Fruit fly (Drosophila melanogaster) whole organism, embryonic: ENCODE results near the gene jv.

ENCODE experiments used
- Atf-2 ChIP-seq: fragments of 200-800 bp; sonication (Bioruptor generic); optimal IDR thresholded peaks from 2 replicates; lab custom pipeline; 2016; ENCODE audit warnings: missing biosample characterization, missing genetic modification characterization
- B-H1 ChIP-seq: fragments of 200-800 bp; sonication (Bioruptor generic); IDR thresholded peaks from 3 replicates; pipeline ENCODE4 v1.3.6; 2022; ENCODE audit warnings: missing biosample characterization, missing genetic modification characterization
- Bteb2 ChIP-seq: fragments of 200-800 bp; sonication (Bioruptor generic); optimal IDR thresholded peaks from 2 replicates; lab custom pipeline; 2016; ENCODE audit warnings: missing biosample characterization, missing genetic modification characterization
- CG10565 ChIP-seq: fragments of 200-800 bp; sonication (Bioruptor generic); optimal IDR thresholded peaks from 3 replicates; lab custom pipeline; 2016; ENCODE audit warnings: missing biosample characterization, mild to moderate bottlenecking, missing genetic modification characterization
- CG11247 ChIP-seq: fragments of 200-800 bp; sonication (Bioruptor generic); IDR thresholded peaks from 2 replicates; pipeline ENCODE4 v1.3.6; 2022; ENCODE audit warnings: missing biosample characterization, missing genetic modification characterization
- CG11723 ChIP-seq: fragments of 200-800 bp; sonication (Bioruptor generic); optimal IDR thresholded peaks from 2 replicates; lab custom pipeline; 2017; ENCODE audit warnings: missing biosample characterization, mild to moderate bottlenecking, missing genetic modification characterization
- CG12391 ChIP-seq: fragments of 200-800 bp; sonication (Bioruptor generic); optimal IDR thresholded peaks from 3 replicates; lab custom pipeline; 2018; ENCODE audit warnings: missing biosample characterization, mild to moderate bottlenecking, missing genetic modification characterization, moderate library complexity
- CG14050 ChIP-seq: fragments of 200-800 bp; sonication (Bioruptor generic); IDR thresholded peaks from 3 replicates; pipeline ENCODE4 v1.3.6; 2022; ENCODE audit warnings: missing biosample characterization, missing genetic modification characterization
- CG14667 ChIP-seq: fragments of 200-800 bp; sonication (Bioruptor generic); IDR thresholded peaks from 2 replicates; pipeline ENCODE4 v1.3.6; 2022; ENCODE audit warnings: missing biosample characterization, missing genetic modification characterization
- CG15514 ChIP-seq: fragments of 200-800 bp; sonication (Bioruptor generic); optimal IDR thresholded peaks from 3 replicates; lab custom pipeline; 2017; ENCODE audit warnings: missing biosample characterization, missing genetic modification characterization, mild to moderate bottlenecking, moderate library complexity, missing genetic modification reagents
- CG16815 ChIP-seq: fragments of 200-800 bp; sonication (Bioruptor generic); optimal IDR thresholded peaks from 3 replicates; lab custom pipeline; 2017; ENCODE audit warnings: missing biosample characterization, mild to moderate bottlenecking, missing genetic modification characterization
- CG17359 ChIP-seq: fragments of 200-800 bp; sonication (Bioruptor generic); optimal IDR thresholded peaks from 3 replicates; lab custom pipeline; 2018; ENCODE audit warnings: missing biosample characterization, mild to moderate bottlenecking, missing genetic modification characterization, moderate library complexity
- CG17568 ChIP-seq: fragments of 200-800 bp; sonication (Bioruptor generic); optimal IDR thresholded peaks from 2 replicates; lab custom pipeline; 2018; ENCODE audit warnings: missing biosample characterization, mild to moderate bottlenecking, missing genetic modification characterization, moderate library complexity
- CG2678 ChIP-seq: fragments of 200-800 bp; sonication (Bioruptor generic); optimal IDR thresholded peaks from 3 replicates; lab custom pipeline; 2019; ENCODE audit warnings: missing biosample characterization, mild to moderate bottlenecking, missing genetic modification characterization, moderate library complexity
- CG2889 ChIP-seq: fragments of 200-800 bp; sonication (Bioruptor generic); IDR thresholded peaks from 3 replicates; pipeline ENCODE4 v1.3.6; 2022; ENCODE audit warnings: missing biosample characterization, missing genetic modification characterization
- CG3065 ChIP-seq: fragments of 200-800 bp; sonication (Bioruptor generic); optimal IDR thresholded peaks from 2 replicates; lab custom pipeline; 2016; ENCODE audit warnings: missing biosample characterization, missing genetic modification characterization
- CG34224 ChIP-seq: fragments of 200-800 bp; sonication (Bioruptor generic); IDR thresholded peaks from 3 replicates; pipeline ENCODE4 v1.3.6; 2022; ENCODE audit warnings: missing biosample characterization, missing genetic modification characterization; ENCODE audit not compliant: partially characterized antibody
- CG34422 ChIP-seq: fragments of 200-800 bp; sonication (Bioruptor generic); IDR thresholded peaks from 3 replicates; pipeline ENCODE4 v1.3.6; 2022; ENCODE audit warnings: missing biosample characterization, missing genetic modification characterization
- CG4617 ChIP-seq: fragments of 200-800 bp; sonication (Bioruptor generic); optimal IDR thresholded peaks from 3 replicates; lab custom pipeline; 2016; ENCODE audit warnings: missing biosample characterization, missing genetic modification characterization, borderline replicate concordance
- CG4707 ChIP-seq: fragments of 200-800 bp; sonication (Bioruptor generic); optimal IDR thresholded peaks from 2 replicates; lab custom pipeline; 2018; ENCODE audit warnings: missing biosample characterization, mild to moderate bottlenecking, missing genetic modification characterization, moderate library complexity
- CG7839 ChIP-seq: fragments of 200-800 bp; sonication (Bioruptor generic); optimal IDR thresholded peaks from 3 replicates; lab custom pipeline; 2018; ENCODE audit warnings: missing biosample characterization, mild to moderate bottlenecking, missing genetic modification characterization, moderate library complexity
- CHES-1-like ChIP-seq: fragments of 200-800 bp; sonication (Bioruptor generic); optimal IDR thresholded peaks from 2 replicates; lab custom pipeline; 2016; ENCODE audit warnings: missing biosample characterization, missing genetic modification characterization
- D ChIP-seq, 2 experiments: fragments of 200-800 bp in 1 of 2; fragments of >200 bp in 1 of 2; sonication (Bioruptor generic) in 1 of 2; optimal IDR thresholded peaks; 2 replicates in 1 of 2; 3 replicates in 1 of 2; lab custom pipeline; 2017; ENCODE audit warnings: mild to moderate bottlenecking in 1 of 2, missing biosample characterization in 1 of 2, missing genetic modification characterization in 1 of 2, missing genetic modification reagents in 1 of 2
- Dref ChIP-seq: fragments of 200-800 bp; sonication (Bioruptor generic); IDR thresholded peaks from 2 replicates; pipeline ENCODE4 v1.3.6; 2022; ENCODE audit warnings: missing biosample characterization, missing genetic modification characterization
- H15 ChIP-seq: fragments of 200-800 bp; sonication (Bioruptor generic); IDR thresholded peaks from 3 replicates; pipeline ENCODE4 v1.3.6; 2022; ENCODE audit warnings: missing biosample characterization, missing genetic modification characterization
- Hey ChIP-seq: fragments of 200-800 bp; sonication (Bioruptor generic); optimal IDR thresholded peaks from 3 replicates; lab custom pipeline; 2018; ENCODE audit warnings: missing biosample characterization, mild to moderate bottlenecking, missing genetic modification characterization
- Hr51 ChIP-seq, 2 experiments: fragments of 200-800 bp; sonication (Bioruptor generic); optimal IDR thresholded peaks; 2 replicates in 1 of 2; 3 replicates in 1 of 2; lab custom pipeline; 2016 to 2018; ENCODE audit warnings: missing biosample characterization in 2 of 2, missing genetic modification characterization in 2 of 2, mild to moderate bottlenecking in 1 of 2, moderate library complexity in 1 of 2
- Oli ChIP-seq: fragments of 200-800 bp; sonication (Bioruptor generic); optimal IDR thresholded peaks from 2 replicates; lab custom pipeline; 2018; ENCODE audit warnings: missing biosample characterization, mild to moderate bottlenecking, missing genetic modification characterization, moderate library complexity
- Rfx ChIP-seq: fragments of 200-800 bp; sonication (Bioruptor generic); IDR thresholded peaks from 2 replicates; pipeline ENCODE4 v1.3.6; 2022; ENCODE audit warnings: missing biosample characterization, missing genetic modification characterization
- az2 ChIP-seq: fragments of 200-800 bp; sonication (Bioruptor generic); optimal IDR thresholded peaks from 3 replicates; lab custom pipeline; 2016; ENCODE audit warnings: missing biosample characterization, missing genetic modification characterization
- bbx ChIP-seq: fragments of 200-800 bp; sonication (Bioruptor generic); IDR thresholded peaks from 2 replicates; pipeline ENCODE4 v1.3.6; 2022; ENCODE audit warnings: missing biosample characterization, missing genetic modification characterization; ENCODE audit not compliant: partially characterized antibody
- bigmax ChIP-seq: fragments of 200-800 bp; sonication (Bioruptor generic); optimal IDR thresholded peaks from 2 replicates; lab custom pipeline; 2018; ENCODE audit warnings: missing biosample characterization, mild to moderate bottlenecking, missing genetic modification characterization
- cato ChIP-seq: fragments of 200-800 bp; sonication (Bioruptor generic); optimal IDR thresholded peaks from 2 replicates; lab custom pipeline; 2016; ENCODE audit warnings: missing biosample characterization, missing genetic modification characterization, borderline replicate concordance
- crol ChIP-seq: fragments of 200-800 bp; sonication (Bioruptor generic); IDR thresholded peaks from 2 replicates; pipeline ENCODE4 v1.3.6; 2022; ENCODE audit warnings: missing biosample characterization, missing genetic modification characterization
- esg ChIP-seq: fragments of 200-800 bp; sonication (Bioruptor generic); conservative IDR thresholded peaks from 2 replicates; pipeline ENCODE4 v1.3.6; 2022; ENCODE audit warnings: missing biosample characterization, missing genetic modification characterization
- gfzf ChIP-seq: fragments of 200-800 bp; sonication (Bioruptor generic); optimal IDR thresholded peaks from 2 replicates; lab custom pipeline; 2016; ENCODE audit warnings: missing biosample characterization, mild to moderate bottlenecking, missing genetic modification characterization, moderate library complexity
- gro ChIP-seq: fragments of 200-800 bp; sonication (Bioruptor generic); optimal IDR thresholded peaks from 2 replicates; lab custom pipeline; 2016; ENCODE audit warnings: missing biosample characterization, missing genetic modification characterization
- insv ChIP-seq, 2 experiments: fragments of 200-800 bp; sonication (Bioruptor generic); optimal IDR thresholded peaks; 3 replicates each; lab custom pipeline; 2016 to 2018; ENCODE audit warnings: missing biosample characterization in 2 of 2, missing genetic modification characterization in 2 of 2
- kay ChIP-seq: fragments of 200-800 bp; sonication (Bioruptor generic); optimal IDR thresholded peaks from 2 replicates; lab custom pipeline; 2016; ENCODE audit warnings: missing biosample characterization, missing genetic modification characterization
- nerfin-2 ChIP-seq: fragments of 200-800 bp; sonication (Bioruptor generic); IDR thresholded peaks from 2 replicates; pipeline ENCODE4 v1.3.6; 2022; ENCODE audit warnings: missing biosample characterization, missing genetic modification characterization; ENCODE audit not compliant: partially characterized antibody
- nmo ChIP-seq: fragments of 200-800 bp; sonication (Bioruptor generic); optimal IDR thresholded peaks from 2 replicates; lab custom pipeline; 2018; ENCODE audit warnings: missing biosample characterization, mild to moderate bottlenecking, missing genetic modification characterization, moderate library complexity
- pan ChIP-seq, 4 experiments: fragments of >200 bp in 3 of 4; fragments of 200-800 bp in 1 of 4; sonication (Bioruptor generic) in 1 of 4; optimal IDR thresholded peaks in 3 of 4; IDR thresholded peaks in 1 of 4; 2 replicates each; pipeline versions ENCODE4 v1.3.6 to Lab custom; 2017 to 2022; ENCODE audit warnings: missing biosample characterization in 2 of 4, missing genetic modification characterization in 2 of 4, mixed read lengths in 1 of 4
- scrt ChIP-seq: fragments of 200-800 bp; sonication (Bioruptor generic); optimal IDR thresholded peaks from 2 replicates; lab custom pipeline; 2018; ENCODE audit warnings: missing biosample characterization, mild to moderate bottlenecking, missing genetic modification characterization, moderate library complexity
- sima ChIP-seq: fragments of 200-800 bp; sonication (Bioruptor generic); optimal IDR thresholded peaks from 2 replicates; lab custom pipeline; 2016; ENCODE audit warnings: missing biosample characterization, missing genetic modification characterization
- sisA ChIP-seq: fragments of 200-800 bp; sonication (Bioruptor generic); IDR thresholded peaks from 2 replicates; pipeline ENCODE4 v1.3.6; 2022; ENCODE audit warnings: missing biosample characterization, missing genetic modification characterization
- slp2 ChIP-seq: fragments of 200-800 bp; sonication (Bioruptor generic); optimal IDR thresholded peaks from 2 replicates; lab custom pipeline; 2016; ENCODE audit warnings: missing biosample characterization, missing genetic modification characterization
- ttk ChIP-seq: fragments of 200-800 bp; sonication (Bioruptor generic); IDR thresholded peaks from 2 replicates; pipeline ENCODE4 v2.1.2; 2022; ENCODE audit warnings: missing biosample characterization, missing genetic modification characterization
- tup ChIP-seq: fragments of 200-800 bp; sonication (Bioruptor generic); optimal IDR thresholded peaks from 2 replicates; lab custom pipeline; 2016; ENCODE audit warnings: missing biosample characterization, mild to moderate bottlenecking, missing genetic modification characterization, moderate library complexity

Gene jv

DNA sequence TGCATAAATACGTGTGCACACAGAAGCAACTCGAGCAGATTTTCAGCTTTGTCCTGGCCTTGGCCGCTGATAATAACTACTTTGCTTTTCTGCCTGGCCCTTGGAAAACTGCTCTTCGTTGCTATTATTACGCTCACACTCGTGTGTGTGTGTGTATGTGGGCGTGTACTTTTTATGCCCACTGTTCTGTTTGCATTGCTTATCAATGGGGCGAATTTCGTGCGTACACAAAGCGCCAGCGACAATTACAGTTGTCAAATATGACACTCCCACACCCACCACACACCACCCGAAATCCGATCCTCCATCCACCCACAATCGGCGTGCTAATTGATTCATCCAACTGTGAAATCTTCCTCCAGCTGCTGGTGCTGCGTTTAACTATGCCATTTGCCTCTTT lies 23.4 kb upstream of the jv start (continued):
- TF ChIP-seq CG7839 (tag; lab: Kevin White, UChicago) (no peak), Atf-2 (no peak), Bteb2 (no peak), CG4617 (GFP tag; lab: Kevin White, UChicago) (no peak), gfzf (no peak), Hr51 (GFP tag; optimal IDR thresholded peaks at IDR 0.05; lab: Kevin White, UChicago) (no peak), CG10565 (GFP tag; lab: Kevin White, UChicago) (no peak), CG34422 (GFP tag; lab: Robert Waterston, UW) (no peak), CG12391 (tag; lab: Kevin White, UChicago) (no peak), Rfx (GFP tag; lab: Robert Waterston, UW) (peak; percentile 54), esg (GFP tag; lab: Robert Waterston, UW) (no peak), CG15514 (GFP tag; lab: Kevin White, UChicago) (peak; percentile 23), CG2678 (peak; percentile 23), pan (optimal IDR thresholded peaks at IDR 0.05; lab: Kevin White, UChicago) (no peak), pan (GFP tag; optimal IDR thresholded peaks at IDR 0.05 in 1 of 2, IDR thresholded peaks at IDR 0.05 in 1 of 2) (peak in 1 of 2 experiments; percentile 55), B-H1 (GFP tag; lab: Robert Waterston, UW) (no peak), CG17568 (GFP tag; lab: Kevin White, UChicago) (no peak), tup (GFP tag; lab: Kevin White, UChicago) (no peak), CG14667 (no peak), H15 (no peak), CG34224 (GFP tag; lab: Robert Waterston, UW) (no peak), kay (GFP tag; lab: Kevin White, UChicago) (no peak), bbx (GFP tag; lab: Robert Waterston, UW) (no peak)
- TF ChIP-seq, all 482 proteins: peak for 84

- peak; percentile 22 for TF ChIP-seq CG17359 (tag; lab: Kevin White, UChicago)
- no peak for TF ChIP-seq Dref (GFP tag; lab: Robert Waterston, UW)
- TF ChIP-seq cato = no peak
- no peak for TF ChIP-seq CG2889 (GFP tag; lab: Robert Waterston, UW)
- no peak for TF ChIP-seq CG4707 (GFP tag; lab: Kevin White, UChicago)
- no peak for TF ChIP-seq CG3065 (GFP tag; lab: Kevin White, UChicago)
- no peak for TF ChIP-seq D (optimal IDR thresholded peaks at IDR 0.05; lab: Kevin White, UChicago)
- TF ChIP-seq D (GFP tag; optimal IDR thresholded peaks at IDR 0.05; lab: Kevin White, UChicago) = no peak
- TF ChIP-seq CG11247 (GFP tag; lab: Robert Waterston, UW) = no peak
- no peak for TF ChIP-seq CG16815
- peak; percentile 24; the same call in 1 of the 2 replicates for TF ChIP-seq crol (GFP tag; lab: Robert Waterston, UW)
- TF ChIP-seq CG11723 (GFP tag; lab: Kevin White, UChicago) = no peak
- TF ChIP-seq nerfin-2 = no peak
- no peak for TF ChIP-seq bigmax (GFP tag; lab: Kevin White, UChicago)
- peak; percentile 11 for TF ChIP-seq Oli (tag; lab: Kevin White, UChicago)
- no peak for TF ChIP-seq CHES-1-like (GFP tag; lab: Kevin White, UChicago)
- no peak for TF ChIP-seq Hey (tag; lab: Kevin White, UChicago)
- TF ChIP-seq az2 = no peak
- TF ChIP-seq nmo (GFP tag; lab: Kevin White, UChicago) = peak; percentile 16
- no peak for TF ChIP-seq insv (GFP tag; optimal IDR thresholded peaks at IDR 0.05; lab: Kevin White, UChicago)
- peak; percentile 68 for TF ChIP-seq scrt (GFP tag; lab: Kevin White, UChicago)
- TF ChIP-seq sisA (GFP tag; lab: Robert Waterston, UW) = no peak
- no peak for TF ChIP-seq Atf-2
- no peak for TF ChIP-seq slp2 (GFP tag; lab: Kevin White, UChicago)
- no peak for TF ChIP-seq sima (GFP tag; lab: Kevin White, UChicago)
- no peak for TF ChIP-seq ttk (GFP tag; lab: Robert Waterston, UW)
- no peak for TF ChIP-seq CG14050
- TF ChIP-seq gro = no peak
Measured at dm6 chr3L:6608884-6609552, 19.7 kb upstream of the jv start, which contains the start of gene axed. TSS of gene axed (plus strand) at chr3L:6609325.
